Fruit fly (Drosophila melanogaster): ENCODE measurements around the gene DIP1.

Gene DIP1

dm6 chrX:21593907-21594306 is 36.0 kb downstream of the DIP1 start:
- TF ChIP-seq insv (optimal IDR thresholded peaks at IDR 0.05), result no peak
- no peak for TF ChIP-seq Myc (optimal IDR thresholded peaks at IDR 0.05)
- TF ChIP-seq psq (optimal IDR thresholded peaks at IDR 0.05), result no peak
- TF ChIP-seq h (optimal IDR thresholded peaks at IDR 0.05), result no peak
- no peak for TF ChIP-seq Sin3A (optimal IDR thresholded peaks at IDR 0.05)

- TF ChIP-seq h (optimal IDR thresholded peaks at IDR 0.05) (no peak), ttk (optimal IDR thresholded peaks at IDR 0.05) (no peak), insv (optimal IDR thresholded peaks at IDR 0.05) (no peak), Myc (optimal IDR thresholded peaks at IDR 0.05) (no peak), psq (optimal IDR thresholded peaks at IDR 0.05) (no peak), Sin3A (optimal IDR thresholded peaks at IDR 0.05) (no peak)
These were observed 38.0 kb downstream of the DIP1 start for dm6 chrX:21591990-21592389.

dm6 chrX:21589937-21590336 is 40.0 kb downstream of the DIP1 start:
- TF ChIP-seq ttk (optimal IDR thresholded peaks at IDR 0.05) (no peak), h (optimal IDR thresholded peaks at IDR 0.05) (no peak), Myc (optimal IDR thresholded peaks at IDR 0.05) (no peak), psq (optimal IDR thresholded peaks at IDR 0.05) (no peak), Sin3A (optimal IDR thresholded peaks at IDR 0.05) (no peak), insv (optimal IDR thresholded peaks at IDR 0.05) (no peak)

dm6 chrX:21588000-21588399 is 41.9 kb downstream of the DIP1 start:
- TF ChIP-seq insv (optimal IDR thresholded peaks at IDR 0.05), result no peak
- TF ChIP-seq ttk (optimal IDR thresholded peaks at IDR 0.05), result no peak
- TF ChIP-seq psq (optimal IDR thresholded peaks at IDR 0.05), result no peak
- TF ChIP-seq h (optimal IDR thresholded peaks at IDR 0.05), result no peak
- TF ChIP-seq Myc (optimal IDR thresholded peaks at IDR 0.05), result no peak
- TF ChIP-seq Sin3A (optimal IDR thresholded peaks at IDR 0.05), result no peak

Measured in Kc167 (cell line).